Worm (Caenorhabditis elegans) whole organism, late embryonic: ENCODE measurements around the gene fbxa-83.

Experiments
- ama-1 ChIP-seq: fragments of 150-350 bp; optimal IDR thresholded peaks from 2 replicates; lab custom pipeline; 2014
- ceh-14 ChIP-seq: sonication (generic microtip); optimal IDR thresholded peaks from 2 replicates; lab custom pipeline; 2016; ENCODE audit warnings: missing genotype, missing genetic modification characterization, missing compliant biosample characterization
- ceh-19 ChIP-seq: fragments of 200-800 bp; sonication (Bioruptor generic); optimal IDR thresholded peaks from 2 replicates; lab custom pipeline; 2018; ENCODE audit warnings: mild to moderate bottlenecking, missing genetic modification characterization, missing compliant biosample characterization
- ref-2 ChIP-seq: sonication (generic microtip); optimal IDR thresholded peaks from 2 replicates; lab custom pipeline; 2016; ENCODE audit warnings: missing genetic modification characterization, missing compliant biosample characterization
- unc-55 ChIP-seq: sonication (generic microtip); optimal IDR thresholded peaks from 2 replicates; lab custom pipeline; 2017; ENCODE audit warnings: missing biosample characterization, missing genetic modification reagents, missing genetic modification characterization

DNA sequence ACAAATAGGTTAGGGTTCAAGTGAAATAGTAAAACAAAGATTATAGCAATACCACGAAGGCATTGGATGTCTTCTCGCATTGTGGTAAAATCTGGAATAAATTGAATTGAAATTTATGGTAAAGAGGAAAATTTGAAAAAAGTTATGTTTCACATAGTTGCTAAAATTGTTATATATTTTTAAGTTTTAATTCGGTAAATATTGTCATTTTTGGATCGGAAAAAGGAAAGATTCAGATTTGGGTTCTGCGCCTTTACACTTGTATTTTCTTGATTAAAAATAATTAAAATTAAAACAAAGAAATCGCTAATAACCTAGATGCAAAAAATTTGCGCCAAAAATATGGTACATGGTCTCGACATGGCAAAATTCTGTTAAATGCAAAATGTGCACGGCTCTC is 24.5 kb upstream of the fbxa-83 start, which contains the start of gene oac-56:
- TF ChIP-seq ref-2 (tag; lab: Kevin White, UChicago) (no peak), ama-1 (no peak), ceh-19 (no peak), unc-55 (GFP tag; lab: Kevin White, UChicago) (no peak), ceh-14 (tag; lab: Kevin White, UChicago) (no peak)
